Fruit fly (Drosophila melanogaster) whole organism, embryonic: Measurements from ENCODE around the gene nkt.

Source experiments
- ATbp ChIP-seq: fragments of 200-800 bp; sonication (Bioruptor generic); optimal IDR thresholded peaks from 2 replicates; lab custom pipeline; 2017; ENCODE audit warnings: missing biosample characterization, mild to moderate bottlenecking, missing genetic modification characterization, missing genetic modification reagents
- Antp ChIP-seq: fragments of 200-800 bp; sonication (Bioruptor generic); optimal IDR thresholded peaks from 3 replicates; lab custom pipeline; 2016; ENCODE audit warnings: missing biosample characterization, missing genetic modification characterization
- Atf-2 ChIP-seq: fragments of 200-800 bp; sonication (Bioruptor generic); optimal IDR thresholded peaks from 2 replicates; lab custom pipeline; 2016; ENCODE audit warnings: missing biosample characterization, missing genetic modification characterization
- CG10209 ChIP-seq: fragments of 200-800 bp; sonication (Bioruptor generic); optimal IDR thresholded peaks from 3 replicates; lab custom pipeline; 2017; ENCODE audit warnings: missing biosample characterization, mild to moderate bottlenecking, missing genetic modification characterization, missing genetic modification reagents
- CG1024 ChIP-seq: fragments of 200-800 bp; sonication (Bioruptor generic); IDR thresholded peaks from 2 replicates; pipeline ENCODE4 v1.3.6; 2022; ENCODE audit warnings: missing biosample characterization, missing genetic modification characterization
- CG11504 ChIP-seq: fragments of 200-800 bp; sonication (Bioruptor generic); optimal IDR thresholded peaks from 3 replicates; lab custom pipeline; 2019; ENCODE audit warnings: missing biosample characterization, mild to moderate bottlenecking, missing genetic modification characterization, moderate library complexity
- CG13123 ChIP-seq: fragments of 200-800 bp; sonication (Bioruptor generic); optimal IDR thresholded peaks from 2 replicates; lab custom pipeline; 2016; ENCODE audit warnings: missing biosample characterization, missing genetic modification characterization
- CG13624 ChIP-seq: fragments of 200-800 bp; sonication (Bioruptor generic); optimal IDR thresholded peaks from 2 replicates; lab custom pipeline; 2016; ENCODE audit warnings: missing biosample characterization, missing genetic modification characterization
- CG14860 ChIP-seq: fragments of 200-800 bp; sonication (Bioruptor generic); IDR thresholded peaks from 3 replicates; pipeline ENCODE4 v1.3.6; 2022; ENCODE audit warnings: missing biosample characterization, missing genetic modification characterization; ENCODE audit not compliant: partially characterized antibody
- CG1792 ChIP-seq: fragments of 200-800 bp; sonication (Bioruptor generic); optimal IDR thresholded peaks from 2 replicates; lab custom pipeline; 2016; ENCODE audit warnings: missing biosample characterization, missing genetic modification characterization
- CG2889 ChIP-seq: fragments of 200-800 bp; sonication (Bioruptor generic); IDR thresholded peaks from 3 replicates; pipeline ENCODE4 v1.3.6; 2022; ENCODE audit warnings: missing biosample characterization, missing genetic modification characterization
- CG3281 ChIP-seq: fragments of 200-800 bp; sonication (Bioruptor generic); optimal IDR thresholded peaks from 3 replicates; lab custom pipeline; 2017; ENCODE audit warnings: missing biosample characterization, mild to moderate bottlenecking, missing genetic modification characterization
- CG33213 ChIP-seq: fragments of 200-800 bp; sonication (Bioruptor generic); optimal IDR thresholded peaks from 3 replicates; lab custom pipeline; 2016; ENCODE audit warnings: missing biosample characterization, missing genetic modification characterization
- CG4360 ChIP-seq: fragments of 200-800 bp; sonication (Bioruptor generic); IDR thresholded peaks from 2 replicates; pipeline ENCODE4 v1.3.6; 2022; ENCODE audit warnings: missing biosample characterization, missing genetic modification characterization
- CG4707 ChIP-seq: fragments of 200-800 bp; sonication (Bioruptor generic); optimal IDR thresholded peaks from 2 replicates; lab custom pipeline; 2018; ENCODE audit warnings: missing biosample characterization, mild to moderate bottlenecking, missing genetic modification characterization, moderate library complexity
- CG4730 ChIP-seq: fragments of 200-800 bp; sonication (Bioruptor generic); IDR thresholded peaks from 2 replicates; pipeline ENCODE4 v1.3.6; 2022; ENCODE audit warnings: missing biosample characterization, missing genetic modification characterization
- CG6272 ChIP-seq: fragments of 200-800 bp; sonication (Bioruptor generic); IDR thresholded peaks from 2 replicates; pipeline ENCODE4 v1.3.6; 2022; ENCODE audit warnings: missing biosample characterization, missing genetic modification characterization
- CG6765 ChIP-seq: fragments of 200-800 bp; sonication (Bioruptor generic); optimal IDR thresholded peaks from 3 replicates; lab custom pipeline; 2017; ENCODE audit warnings: missing biosample characterization, mild to moderate bottlenecking, missing genetic modification characterization
- CG7556 ChIP-seq: fragments of 200-800 bp; sonication (Bioruptor generic); optimal IDR thresholded peaks from 2 replicates; lab custom pipeline; 2017; ENCODE audit warnings: missing biosample characterization, mild to moderate bottlenecking, missing genetic modification characterization
- CG7839 ChIP-seq: fragments of 200-800 bp; sonication (Bioruptor generic); optimal IDR thresholded peaks from 3 replicates; lab custom pipeline; 2018; ENCODE audit warnings: missing biosample characterization, mild to moderate bottlenecking, missing genetic modification characterization, moderate library complexity
- CG8089 ChIP-seq: fragments of 200-800 bp; sonication (Bioruptor generic); optimal IDR thresholded peaks from 3 replicates; lab custom pipeline; 2016; ENCODE audit warnings: missing biosample characterization, missing genetic modification characterization
- Chrac-16 ChIP-seq: fragments of 200-800 bp; sonication (Bioruptor generic); optimal IDR thresholded peaks from 3 replicates; lab custom pipeline; 2016; ENCODE audit warnings: missing biosample characterization, missing genetic modification characterization
- CoRest ChIP-seq: fragments of 200-800 bp; sonication (Bioruptor generic); optimal IDR thresholded peaks from 3 replicates; lab custom pipeline; 2018; ENCODE audit warnings: missing biosample characterization, mild to moderate bottlenecking, missing genetic modification characterization, moderate library complexity
- Dfd ChIP-seq, 2 experiments: fragments of >200 bp; optimal IDR thresholded peaks; 2 replicates each; lab custom pipeline; 2017; ENCODE audit warnings: missing biosample characterization in 2 of 2, missing genetic modification characterization in 2 of 2
- HLH4C ChIP-seq: fragments of 200-800 bp; sonication (Bioruptor generic); IDR thresholded peaks from 3 replicates; pipeline ENCODE4 v1.3.6; 2022; ENCODE audit warnings: missing biosample characterization, missing genetic modification characterization; ENCODE audit not compliant: partially characterized antibody
- Hmx ChIP-seq: fragments of 200-800 bp; sonication (Bioruptor generic); optimal IDR thresholded peaks from 2 replicates; lab custom pipeline; 2016; ENCODE audit warnings: missing biosample characterization, missing genetic modification characterization
- Hr39 ChIP-seq: fragments of >200 bp; optimal IDR thresholded peaks from 2 replicates; lab custom pipeline; 2017
- Rfx ChIP-seq: fragments of 200-800 bp; sonication (Bioruptor generic); IDR thresholded peaks from 2 replicates; pipeline ENCODE4 v1.3.6; 2022; ENCODE audit warnings: missing biosample characterization, missing genetic modification characterization
- Side ChIP-seq: fragments of 200-800 bp; sonication (Bioruptor generic); optimal IDR thresholded peaks from 2 replicates; lab custom pipeline; 2016; ENCODE audit warnings: missing biosample characterization, missing genetic modification characterization
- Sox102F ChIP-seq: fragments of 200-800 bp; sonication (Bioruptor generic); optimal IDR thresholded peaks from 2 replicates; lab custom pipeline; 2018; ENCODE audit warnings: missing biosample characterization, mild to moderate bottlenecking, missing genetic modification characterization, moderate library complexity
- Ssrp ChIP-seq: fragments of 200-800 bp; sonication (Bioruptor generic); optimal IDR thresholded peaks from 2 replicates; lab custom pipeline; 2018; ENCODE audit warnings: missing biosample characterization, mild to moderate bottlenecking, missing genetic modification characterization, moderate library complexity
- Taf1 ChIP-seq: fragments of 200-800 bp; sonication (Bioruptor generic); IDR thresholded peaks from 2 replicates; pipeline ENCODE4 v1.3.6; 2022; ENCODE audit warnings: missing biosample characterization, missing genetic modification characterization
- Xbp1 ChIP-seq: fragments of 200-800 bp; sonication (Bioruptor generic); optimal IDR thresholded peaks from 3 replicates; lab custom pipeline; 2016; ENCODE audit warnings: missing biosample characterization, mild to moderate bottlenecking, missing genetic modification characterization
- Xrp1 ChIP-seq: fragments of 200-800 bp; sonication (Bioruptor generic); IDR thresholded peaks from 2 replicates; pipeline ENCODE4 v1.3.6; 2022; ENCODE audit warnings: missing biosample characterization, missing genetic modification characterization
- croc ChIP-seq: fragments of 200-800 bp; sonication (Bioruptor generic); conservative IDR thresholded peaks from 3 replicates; pipeline ENCODE4 v1.3.6; 2022; ENCODE audit warnings: missing biosample characterization, missing genetic modification characterization
- dimm ChIP-seq: fragments of 200-800 bp; sonication (Bioruptor generic); IDR thresholded peaks from 2 replicates; pipeline ENCODE4 v1.3.6; 2022; ENCODE audit warnings: missing biosample characterization, missing genetic modification characterization
- fru ChIP-seq: fragments of >200 bp; optimal IDR thresholded peaks from 2 replicates; lab custom pipeline; 2017
- gem ChIP-seq: fragments of 200-800 bp; sonication (Bioruptor generic); optimal IDR thresholded peaks from 2 replicates; lab custom pipeline; 2019; ENCODE audit warnings: missing biosample characterization, mild to moderate bottlenecking, missing genetic modification characterization, moderate library complexity
- gro ChIP-seq: fragments of 200-800 bp; sonication (Bioruptor generic); optimal IDR thresholded peaks from 2 replicates; lab custom pipeline; 2016; ENCODE audit warnings: missing biosample characterization, missing genetic modification characterization
- lilli ChIP-seq: fragments of 200-800 bp; sonication (Bioruptor generic); optimal IDR thresholded peaks from 3 replicates; lab custom pipeline; 2016; ENCODE audit warnings: missing biosample characterization, missing genetic modification characterization
- nerfin-2 ChIP-seq: fragments of 200-800 bp; sonication (Bioruptor generic); IDR thresholded peaks from 2 replicates; pipeline ENCODE4 v1.3.6; 2022; ENCODE audit warnings: missing biosample characterization, missing genetic modification characterization; ENCODE audit not compliant: partially characterized antibody
- peb ChIP-seq: fragments of 200-800 bp; sonication (Bioruptor generic); IDR thresholded peaks from 2 replicates; pipeline ENCODE4 v1.3.6; 2022; ENCODE audit warnings: missing biosample characterization, missing genetic modification characterization
- pho ChIP-seq: fragments of 200-800 bp; sonication (Bioruptor generic); optimal IDR thresholded peaks from 2 replicates; lab custom pipeline; 2016; ENCODE audit warnings: missing biosample characterization, missing genetic modification characterization
- sc ChIP-seq, 3 experiments: fragments of >200 bp in 2 of 3; fragments of 200-800 bp in 1 of 3; sonication (Bioruptor generic) in 1 of 3; optimal IDR thresholded peaks; 2 replicates in 2 of 3; 3 replicates in 1 of 3; lab custom pipeline; 2017; ENCODE audit warnings: mild to moderate bottlenecking in 1 of 3, missing biosample characterization in 1 of 3, missing genetic modification characterization in 1 of 3, missing genetic modification reagents in 1 of 3
- sens ChIP-seq: fragments of 200-800 bp; sonication (Bioruptor generic); peaks from one replicate; lab custom pipeline; 2016; ENCODE audit warnings: missing biosample characterization, missing genetic modification characterization
- seq ChIP-seq: fragments of 200-800 bp; sonication (Bioruptor generic); IDR thresholded peaks from 2 replicates; pipeline ENCODE4 v1.3.6; 2022; ENCODE audit warnings: missing biosample characterization, missing genetic modification characterization
- so ChIP-seq: fragments of 200-800 bp; sonication (Bioruptor generic); IDR thresholded peaks from 3 replicates; pipeline ENCODE4 v1.3.6; 2022; ENCODE audit warnings: missing biosample characterization, missing genetic modification characterization
- tio ChIP-seq: fragments of 200-800 bp; sonication (Bioruptor generic); optimal IDR thresholded peaks from 2 replicates; lab custom pipeline; 2017; ENCODE audit warnings: missing biosample characterization, missing genetic modification characterization, inconsistent platforms
- unc-4 ChIP-seq: fragments of 200-800 bp; sonication (Bioruptor generic); IDR thresholded peaks from 2 replicates; pipeline ENCODE4 v1.3.6; 2022; ENCODE audit warnings: missing biosample characterization, missing genetic modification characterization; ENCODE audit not compliant: partially characterized antibody
- zf30C ChIP-seq: fragments of 200-800 bp; sonication (Bioruptor generic); optimal IDR thresholded peaks from 3 replicates; lab custom pipeline; 2018; ENCODE audit warnings: missing biosample characterization, mild to moderate bottlenecking, missing genetic modification characterization

nkt gene

DNA sequence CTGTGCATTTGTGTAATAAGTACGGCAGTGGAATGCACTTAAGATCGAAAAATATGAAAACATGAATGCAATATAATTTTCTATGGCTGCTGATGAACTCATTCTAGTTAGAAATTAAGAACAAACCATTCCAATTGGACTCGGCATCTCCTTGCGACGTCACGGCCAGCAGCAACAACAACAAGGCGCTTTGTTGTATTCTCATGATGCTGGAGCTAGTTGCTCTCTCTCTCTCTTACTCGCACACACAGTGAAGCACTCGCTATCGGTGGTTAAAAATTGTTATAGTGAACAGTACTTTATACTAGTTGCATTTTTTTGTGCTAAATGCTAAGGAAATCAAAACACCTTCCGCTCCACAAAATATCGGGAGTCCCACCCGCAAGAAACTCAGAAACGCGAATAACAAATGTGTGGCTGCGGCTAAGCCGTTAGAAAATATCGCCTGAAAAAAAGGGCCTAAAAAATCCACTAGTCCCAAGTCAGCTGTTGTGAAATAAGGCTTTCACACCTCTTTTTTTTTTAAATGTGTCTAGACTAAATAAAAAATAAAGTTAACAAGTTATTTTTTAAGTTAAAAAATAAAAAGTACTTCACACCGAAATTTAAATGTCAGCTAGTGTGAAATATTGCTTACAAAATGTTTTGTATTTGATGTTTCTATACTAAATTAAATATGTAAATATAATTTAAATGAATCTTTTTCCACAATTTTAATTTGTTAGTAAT is 4.6 kb downstream of the nkt start, which contains the start of gene Plod (continued):
- TF ChIP-seq lilli (GFP tag; lab: Kevin White, UChicago) (peak; percentile 55), gro (GFP tag; lab: Kevin White, UChicago) (peak; percentile 26), CG1792 (GFP tag; lab: Kevin White, UChicago) (no peak), CG7839 (tag; lab: Kevin White, UChicago) (peak; percentile 65), Chrac-16 (GFP tag; lab: Kevin White, UChicago) (peak; percentile 32), Xrp1 (GFP tag; lab: Robert Waterston, UW) (peak; percentile 63; the same call in 1 of the 2 replicates), dimm (GFP tag; lab: Robert Waterston, UW) (no peak), croc (GFP tag; lab: Robert Waterston, UW) (no peak), sc (optimal IDR thresholded peaks at IDR 0.05; lab: Kevin White, UChicago) (no peak), sc (GFP tag; optimal IDR thresholded peaks at IDR 0.05; lab: Kevin White, UChicago) (no peak), Hr39 (lab: Kevin White, UChicago) (no peak), CG7556 (GFP tag; lab: Kevin White, UChicago) (peak; percentile 21), Rfx (GFP tag; lab: Robert Waterston, UW) (peak; percentile 54), CG13123 (no peak), CG3281 (GFP tag; lab: Kevin White, UChicago) (peak; percentile 46), CG2889 (GFP tag; lab: Robert Waterston, UW) (0 out of 3 replicates have a peak, but pooled peaks have one; percentile 29), Atf-2 (GFP tag; lab: Kevin White, UChicago) (no peak), CG8089 (GFP tag; lab: Kevin White, UChicago) (no peak), CG4730 (GFP tag; lab: Robert Waterston, UW) (no peak), CoRest (tag; lab: Kevin White, UChicago) (peak; percentile 69), Taf1 (GFP tag; lab: Robert Waterston, UW) (no peak), zf30C (GFP tag; lab: Kevin White, UChicago) (no peak), Sox102F (GFP tag; lab: Kevin White, UChicago) (peak; percentile 51), unc-4 (GFP tag; lab: Robert Waterston, UW) (peak; percentile 51; the same call in 1 of the 2 replicates), pho (GFP tag; lab: Kevin White, UChicago) (peak; percentile 38), Side (GFP tag; lab: Kevin White, UChicago) (peak; percentile 46), so (GFP tag; lab: Robert Waterston, UW) (no peak), CG4360 (peak; percentile 99), Dfd (GFP tag; optimal IDR thresholded peaks at IDR 0.05; lab: Kevin White, UChicago) (peak in 1 of 2 experiments; percentile 27), Ssrp (tag; lab: Kevin White, UChicago) (peak; percentile 39), CG13624 (peak; percentile 67), fru (lab: Kevin White, UChicago) (no peak), CG4707 (GFP tag; lab: Kevin White, UChicago) (no peak), CG33213 (GFP tag; lab: Kevin White, UChicago) (peak; percentile 61), seq (GFP tag; lab: Robert Waterston, UW) (no peak), peb (GFP tag; lab: Robert Waterston, UW) (no peak), CG6765 (GFP tag; lab: Kevin White, UChicago) (no peak), Xbp1 (peak; percentile 53), CG11504 (tag; lab: Kevin White, UChicago) (peak; percentile 70), tio (GFP tag; lab: Kevin White, UChicago) (no peak), ATbp (GFP tag; lab: Kevin White, UChicago) (peak; percentile 24), gem (tag; lab: Kevin White, UChicago) (peak; percentile 73), CG10209 (GFP tag; lab: Kevin White, UChicago) (peak; percentile 21), HLH4C (GFP tag; lab: Robert Waterston, UW) (no peak), Antp (GFP tag; lab: Kevin White, UChicago) (peak; percentile 1), CG14860 (GFP tag; lab: Robert Waterston, UW) (no peak; the same call in 2 of the 3 replicates), sens (GFP tag; lab: Kevin White, UChicago) (peak; percentile 92), nerfin-2 (GFP tag; lab: Robert Waterston, UW) (no peak), Hmx (GFP tag; lab: Kevin White, UChicago) (no peak), CG1024 (GFP tag; lab: Robert Waterston, UW) (peak; percentile 53), CG6272 (GFP tag; lab: Robert Waterston, UW) (no peak; the same call in 1 of the 2 replicates)
